Worm (Caenorhabditis elegans): Measurements from ENCODE around the gene F56H9.2.

ce11 chrV:12679292-12679691, 41.8 kb downstream of the F56H9.2 start:
- no peak for TF ChIP-seq him-1 (tag; optimal IDR thresholded peaks at IDR 0.05)
- no peak for TF ChIP-seq W03F9.2 (tag; optimal IDR thresholded peaks at IDR 0.05)
- no peak for TF ChIP-seq dao-5 (tag; optimal IDR thresholded peaks at IDR 0.05)
